Worm (Caenorhabditis elegans) whole organism, L4 larva: ENCODE results near the gene ins-13.

Experiments used
- R02D3.7 ChIP-seq: fragments of 150-350 bp; sonication (generic microtip); optimal IDR thresholded peaks from 3 replicates; lab custom pipeline; 2014; ENCODE audit warnings: missing biosample characterization, missing genetic modification characterization
- T20F7.1 ChIP-seq: fragments of 200-800 bp; sonication (Bioruptor generic); optimal IDR thresholded peaks from 2 replicates; lab custom pipeline; 2018; ENCODE audit warnings: mild to moderate bottlenecking, missing genetic modification characterization, missing compliant biosample characterization
- T26A8.4 ChIP-seq: fragments of 200-800 bp; sonication (Bioruptor generic); IDR thresholded peaks from 2 replicates; pipeline ENCODE4 v1.3.6; 2022; ENCODE audit warnings: missing genetic modification characterization, missing compliant biosample characterization
- Y105C5A.15 ChIP-seq: fragments of 200-800 bp; sonication (Bioruptor generic); IDR thresholded peaks from 2 replicates; pipeline ENCODE4 v1.3.6; 2022; ENCODE audit warnings: missing genetic modification characterization, missing compliant biosample characterization
- Y5F2A.4 ChIP-seq: fragments of 200-800 bp; sonication (Bioruptor generic); optimal IDR thresholded peaks from 2 replicates; lab custom pipeline; 2018; ENCODE audit warnings: mild to moderate bottlenecking, missing genetic modification characterization, missing compliant biosample characterization
- Y75B8A.6 ChIP-seq: fragments of 200-800 bp; sonication (Bioruptor generic); IDR thresholded peaks from 2 replicates; pipeline ENCODE4 v1.3.6; 2022; ENCODE audit warnings: missing genetic modification reagents, missing genetic modification characterization, missing compliant biosample characterization
- aha-1 ChIP-seq: fragments of 150-350 bp; peaks from one replicate; lab custom pipeline; 2014; ENCODE audit warnings: missing biosample characterization, missing genetic modification characterization
- aly-2 ChIP-seq: sonication (generic microtip); optimal IDR thresholded peaks from 2 replicates; lab custom pipeline; 2018; ENCODE audit warnings: missing biosample characterization, missing genetic modification characterization
- arid-1 ChIP-seq: fragments of 200-800 bp; sonication (Bioruptor generic); conservative IDR thresholded peaks from 2 replicates; pipeline ENCODE4 v1.3.6; 2022; ENCODE audit warnings: missing genetic modification reagents, missing genetic modification characterization, missing compliant biosample characterization
- ceh-32 ChIP-seq: sonication (generic microtip); optimal IDR thresholded peaks from 2 replicates; lab custom pipeline; 2016; ENCODE audit warnings: mild to moderate bottlenecking, missing genetic modification characterization, missing compliant biosample characterization; ENCODE audit not compliant: poor library complexity
- ces-1 ChIP-seq: fragments of 150-350 bp; sonication (generic microtip); optimal IDR thresholded peaks from 4 replicates; lab custom pipeline; 2014; ENCODE audit warnings: missing biosample characterization, missing genetic modification reagents, missing genetic modification characterization
- ctbp-1 ChIP-seq: fragments of 200-800 bp; sonication (Bioruptor generic); IDR thresholded peaks from 2 replicates; pipeline ENCODE4 v1.3.6; 2022; ENCODE audit warnings: missing genetic modification reagents, missing genetic modification characterization, missing compliant biosample characterization
- daf-16 ChIP-seq, 3 experiments: sonication (generic microtip); optimal IDR thresholded peaks; 2 replicates each; lab custom pipeline; 2016 to 2017; ENCODE audit warnings: missing genetic modification characterization in 3 of 3, missing genetic modification reagents in 3 of 3, mild to moderate bottlenecking in 2 of 3, missing compliant biosample characterization in 2 of 3, missing biosample characterization in 1 of 3, moderate library complexity in 1 of 3
- daf-19 ChIP-seq: fragments of 200-800 bp; sonication (Bioruptor generic); conservative IDR thresholded peaks from 2 replicates; pipeline ENCODE4 v1.3.6; 2022; ENCODE audit warnings: missing genetic modification characterization, missing compliant biosample characterization
- daf-8 ChIP-seq: fragments of 200-800 bp; sonication (Bioruptor generic); IDR thresholded peaks from 2 replicates; pipeline ENCODE4 v1.3.6; 2022; ENCODE audit warnings: missing genetic modification characterization, missing compliant biosample characterization
- dmd-6 ChIP-seq: fragments of 200-800 bp; sonication (Bioruptor generic); IDR thresholded peaks from 2 replicates; pipeline ENCODE4 v1.3.6; 2022; ENCODE audit warnings: missing genetic modification reagents, missing genetic modification characterization, missing compliant biosample characterization
- duxl-1 ChIP-seq: sonication (generic microtip); optimal IDR thresholded peaks from 2 replicates; lab custom pipeline; 2016; ENCODE audit warnings: mild to moderate bottlenecking, missing genetic modification characterization, moderate library complexity, missing compliant biosample characterization; ENCODE audit not compliant: poor library complexity
- dve-1 ChIP-seq: sonication (generic microtip); optimal IDR thresholded peaks from 2 replicates; lab custom pipeline; 2017; ENCODE audit warnings: antibody characterized with exemption, mild to moderate bottlenecking, missing genetic modification characterization, missing compliant biosample characterization; ENCODE audit not compliant: insufficient read depth
- egl-27 ChIP-seq: sonication (generic microtip); optimal IDR thresholded peaks from 3 replicates; lab custom pipeline; 2017; ENCODE audit warnings: missing biosample characterization, missing genetic modification reagents, missing genetic modification characterization
- fkh-10 ChIP-seq: fragments of 150-350 bp; optimal IDR thresholded peaks from 2 replicates; lab custom pipeline; 2014; ENCODE audit warnings: missing biosample characterization, missing genetic modification reagents, missing genetic modification characterization
- gei-8 ChIP-seq: fragments of 200-800 bp; sonication (Bioruptor generic); optimal IDR thresholded peaks from 2 replicates; lab custom pipeline; 2018; ENCODE audit warnings: mild to moderate bottlenecking, missing genetic modification characterization, missing compliant biosample characterization
- jun-1 ChIP-seq: fragments of 150-350 bp; optimal IDR thresholded peaks from 2 replicates; lab custom pipeline; 2014; ENCODE audit warnings: missing biosample characterization, missing genetic modification reagents, missing genetic modification characterization
- lim-7 ChIP-seq: fragments of 200-800 bp; sonication (Bioruptor generic); IDR thresholded peaks from 2 replicates; pipeline ENCODE4 v1.3.6; 2022; ENCODE audit warnings: missing genetic modification characterization, missing compliant biosample characterization
- lin-13 ChIP-seq: fragments of 150-350 bp; optimal IDR thresholded peaks from 2 replicates; lab custom pipeline; 2014; ENCODE audit warnings: missing biosample characterization, missing genetic modification reagents, missing genetic modification characterization
- lin-15B ChIP-seq: fragments of 150-350 bp; sonication (generic microtip); optimal IDR thresholded peaks from 3 replicates; lab custom pipeline; 2014; ENCODE audit warnings: missing biosample characterization, missing genetic modification characterization
- lin-38 ChIP-seq: fragments of 200-800 bp; sonication (Bioruptor generic); IDR thresholded peaks from 2 replicates; pipeline ENCODE4 v1.3.6; 2022; ENCODE audit warnings: missing genetic modification reagents, missing genetic modification characterization, missing compliant biosample characterization
- lin-39 ChIP-seq: fragments of 150-350 bp; optimal IDR thresholded peaks from 2 replicates; lab custom pipeline; 2014; ENCODE audit warnings: missing biosample characterization, missing genetic modification reagents, missing genetic modification characterization
- lsy-2 ChIP-seq, 2 experiments: fragments of 150-350 bp in 1 of 2; sonication (generic microtip) in 1 of 2; optimal IDR thresholded peaks; 2 replicates each; lab custom pipeline; 2014 to 2017; ENCODE audit warnings: missing biosample characterization in 2 of 2, missing genetic modification characterization in 2 of 2
- madf-5 ChIP-seq, 2 experiments: fragments of 200-800 bp; sonication (Bioruptor generic); IDR thresholded peaks; 2 replicates each; pipeline ENCODE4 v1.3.6; 2022; ENCODE audit warnings: missing compliant biosample characterization in 2 of 2, missing genetic modification characterization in 2 of 2
- madf-9 ChIP-seq: fragments of 200-800 bp; sonication (Bioruptor generic); conservative IDR thresholded peaks from 2 replicates; pipeline ENCODE4 v1.3.6; 2022; ENCODE audit warnings: missing genetic modification reagents, missing genetic modification characterization, missing compliant biosample characterization
- mdt-29 ChIP-seq: fragments of 200-800 bp; sonication (Bioruptor generic); IDR thresholded peaks from 2 replicates; pipeline ENCODE4 v1.3.6; 2022; ENCODE audit warnings: missing genetic modification reagents, missing genetic modification characterization, missing compliant biosample characterization
- mep-1 ChIP-seq: fragments of 150-350 bp; sonication (generic microtip); optimal IDR thresholded peaks from 3 replicates; lab custom pipeline; 2014; ENCODE audit warnings: missing biosample characterization, missing genetic modification characterization
- nhr-102 ChIP-seq: sonication (generic microtip); optimal IDR thresholded peaks from 2 replicates; lab custom pipeline; 2016; ENCODE audit warnings: mild to moderate bottlenecking, missing genetic modification characterization, moderate library complexity, missing compliant biosample characterization
- nhr-41 ChIP-seq: fragments of 200-800 bp; sonication (Bioruptor generic); IDR thresholded peaks from 2 replicates; pipeline ENCODE4 v1.3.6; 2022; ENCODE audit warnings: missing genetic modification reagents, missing genetic modification characterization, missing compliant biosample characterization
- nhr-6 ChIP-seq: fragments of 150-350 bp; optimal IDR thresholded peaks from 2 replicates; lab custom pipeline; 2014; ENCODE audit warnings: missing biosample characterization, missing genetic modification characterization
- pha-4 ChIP-seq, 2 experiments: fragments of 150-350 bp in 1 of 2; fragments of 200-800 bp in 1 of 2; sonication (Bioruptor generic) in 1 of 2; IDR thresholded peaks in 1 of 2; optimal IDR thresholded peaks in 1 of 2; 2 replicates each; pipeline versions ENCODE4 v1.3.6 to Lab custom; 2014 to 2022; ENCODE audit warnings: missing genetic modification characterization in 2 of 2, missing genetic modification reagents in 2 of 2, missing biosample characterization in 1 of 2, missing compliant biosample characterization in 1 of 2
- php-3 ChIP-seq: fragments of 200-800 bp; sonication (Bioruptor generic); IDR thresholded peaks from 2 replicates; pipeline ENCODE4 v1.3.6; 2022; ENCODE audit warnings: missing genetic modification reagents, missing genetic modification characterization, missing compliant biosample characterization
- rbr-2 ChIP-seq: sonication (generic microtip); optimal IDR thresholded peaks from 2 replicates; lab custom pipeline; 2016; ENCODE audit warnings: missing genotype, missing genetic modification characterization, missing compliant biosample characterization
- sdz-12 ChIP-seq: fragments of 200-800 bp; sonication (Bioruptor generic); optimal IDR thresholded peaks from 2 replicates; lab custom pipeline; 2018; ENCODE audit warnings: mild to moderate bottlenecking, missing genetic modification characterization, missing compliant biosample characterization
- skn-1 ChIP-seq: fragments of 150-350 bp; optimal IDR thresholded peaks from 2 replicates; lab custom pipeline; 2014; ENCODE audit warnings: missing biosample characterization, missing genetic modification characterization
- spr-1 ChIP-seq: sonication (generic microtip); optimal IDR thresholded peaks from 2 replicates; lab custom pipeline; 2016; ENCODE audit warnings: mild to moderate bottlenecking, missing genetic modification characterization, missing compliant biosample characterization
- tra-1 ChIP-seq: fragments of 200-800 bp; sonication (Bioruptor generic); IDR thresholded peaks from 2 replicates; pipeline ENCODE4 v1.3.6; 2022; ENCODE audit warnings: missing genetic modification reagents, missing genetic modification characterization, missing compliant biosample characterization
- vab-7 ChIP-seq: fragments of 200-800 bp; sonication (Bioruptor generic); IDR thresholded peaks from 2 replicates; pipeline ENCODE4 v1.3.6; 2022; ENCODE audit warnings: missing genetic modification reagents, missing genetic modification characterization, missing compliant biosample characterization
- zag-1 ChIP-seq: fragments of 150-350 bp; optimal IDR thresholded peaks from 2 replicates; lab custom pipeline; 2014; ENCODE audit warnings: missing biosample characterization, missing genetic modification characterization
- zfp-3 ChIP-seq: fragments of 200-800 bp; sonication (Bioruptor generic); conservative IDR thresholded peaks from 2 replicates; pipeline ENCODE4 v1.3.6; 2022; ENCODE audit warnings: missing genetic modification reagents, missing genetic modification characterization, missing compliant biosample characterization
- zip-2 ChIP-seq: fragments of 150-350 bp; optimal IDR thresholded peaks from 2 replicates; lab custom pipeline; 2014; ENCODE audit warnings: missing biosample characterization, missing genetic modification characterization

ins-13 gene

DNA sequence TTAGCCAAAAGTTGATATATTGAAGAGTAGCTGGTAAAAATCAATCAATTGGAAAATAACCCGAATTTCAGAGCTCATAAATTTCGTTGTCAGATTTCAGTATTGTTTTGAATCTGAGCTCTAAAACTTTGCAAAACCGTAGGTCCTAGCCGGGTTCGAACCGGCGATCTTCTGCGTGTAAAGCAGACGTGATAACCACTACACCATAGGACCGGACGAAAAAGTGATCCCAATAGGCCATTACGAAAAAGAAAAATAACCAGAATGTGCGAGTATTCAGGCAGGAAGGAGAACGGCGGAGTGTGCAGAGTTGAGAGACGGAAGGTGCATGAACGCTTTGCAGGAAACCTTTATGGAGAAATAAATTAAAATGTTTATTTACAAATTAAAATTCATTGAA is 32.4 kb upstream of the ins-13 start (continued):
- peak in 1 of 2 experiments; percentile 65 for TF ChIP-seq daf-16 (GFP tag; optimal IDR thresholded peaks at IDR 0.05; lab: Kevin White, UChicago)
- TF ChIP-seq daf-16 (tag; optimal IDR thresholded peaks at IDR 0.05; lab: Kevin White, UChicago) = peak; percentile 59
- no peak for TF ChIP-seq lin-39 (tag; lab: Kevin White, UChicago)
- no peak for TF ChIP-seq sdz-12 (GFP tag; lab: Kevin White, UChicago)
- TF ChIP-seq lin-15B = no peak
- no peak for TF ChIP-seq egl-27 (tag; lab: Kevin White, UChicago)
- no peak for TF ChIP-seq jun-1 (tag; lab: Kevin White, UChicago)
- TF ChIP-seq php-3 (GFP tag; lab: Robert Waterston, UW) = peak; percentile 57; the same call in 1 of the 2 replicates
- TF ChIP-seq aha-1 (tag; lab: Kevin White, UChicago) = peak; percentile 77
- TF ChIP-seq rbr-2 (tag; lab: Kevin White, UChicago) = peak; percentile 60
- TF ChIP-seq zag-1 (tag; lab: Kevin White, UChicago) = no peak
- no peak for TF ChIP-seq aly-2 (tag; lab: Kevin White, UChicago)
- peak; percentile 41 for TF ChIP-seq duxl-1 (tag; lab: Kevin White, UChicago)
- peak; percentile 67; the same call in 1 of the 2 replicates for TF ChIP-seq vab-7
- TF ChIP-seq gei-8 (GFP tag; lab: Kevin White, UChicago) = peak; percentile 4
- no peak for TF ChIP-seq nhr-6 (tag; lab: Kevin White, UChicago)
- TF ChIP-seq arid-1 (GFP tag; lab: Robert Waterston, UW) = peak; percentile 46; the same call in 1 of the 2 replicates
- peak; percentile 83 for TF ChIP-seq Y105C5A.15 (GFP tag; lab: Robert Waterston, UW)
- no peak for TF ChIP-seq skn-1
- peak; percentile 84 for TF ChIP-seq daf-19
- no peak for TF ChIP-seq lin-13 (GFP tag; lab: Kevin White, UChicago)
- TF ChIP-seq, all 104 proteins: peak for 44

DNA sequence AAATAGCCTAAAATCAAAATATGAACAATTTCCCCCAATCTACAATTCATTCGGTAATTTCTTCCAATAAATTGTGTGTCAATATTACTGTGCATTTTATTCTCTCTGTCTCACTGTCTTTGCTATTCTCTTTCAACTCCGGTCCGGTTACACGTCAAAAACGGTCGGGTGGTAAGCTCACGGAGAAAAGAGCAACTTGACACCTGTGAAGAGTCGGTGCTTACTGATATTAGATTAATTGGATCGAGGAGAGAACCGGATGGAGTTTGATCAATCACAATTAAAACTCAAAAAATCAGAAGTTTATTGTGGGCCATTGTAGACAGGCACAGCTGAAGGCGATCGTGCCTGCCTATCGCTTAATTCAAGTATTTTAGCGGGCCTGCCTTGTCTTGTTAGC is 30.3 kb upstream of the ins-13 start:
- TF ChIP-seq nhr-41 (GFP tag; lab: Robert Waterston, UW) = no peak
- 0 out of 2 replicates have a peak, but pooled peaks have one; percentile 24 for TF ChIP-seq Y75B8A.6 (GFP tag; lab: Robert Waterston, UW)
- TF ChIP-seq dve-1 (tag; lab: Kevin White, UChicago) = peak; percentile 17
- peak; percentile 56 for TF ChIP-seq aha-1 (tag; lab: Kevin White, UChicago)
- TF ChIP-seq spr-1 = no peak
- TF ChIP-seq Y105C5A.15 (GFP tag; lab: Robert Waterston, UW) = 0 out of 2 replicates have a peak, but pooled peaks have one; percentile 32
- peak; percentile 3 for TF ChIP-seq zip-2 (tag; lab: Kevin White, UChicago)
- no peak for TF ChIP-seq ces-1 (GFP tag; lab: Kevin White, UChicago)
- no peak for TF ChIP-seq lim-7 (GFP tag; lab: Robert Waterston, UW)
- peak in 1 of 2 experiments; percentile 30 for TF ChIP-seq lsy-2 (tag; optimal IDR thresholded peaks at IDR 0.05; lab: Kevin White, UChicago)
- TF ChIP-seq fkh-10 (GFP tag; lab: Kevin White, UChicago) = no peak
- TF ChIP-seq zfp-3 (GFP tag; lab: Robert Waterston, UW) = peak; percentile 83; the same call in 1 of the 2 replicates
- no peak for TF ChIP-seq daf-8 (GFP tag; lab: Robert Waterston, UW)
- TF ChIP-seq nhr-102 (tag; lab: Kevin White, UChicago) = peak; percentile 64
- peak in 1 of 2 experiments; percentile 24 for TF ChIP-seq daf-16 (GFP tag; optimal IDR thresholded peaks at IDR 0.05; lab: Kevin White, UChicago)
- TF ChIP-seq daf-16 (tag; optimal IDR thresholded peaks at IDR 0.05; lab: Kevin White, UChicago) = no peak
- peak; percentile 38 for TF ChIP-seq dmd-6 (GFP tag; lab: Robert Waterston, UW)
- TF ChIP-seq tra-1 (GFP tag; lab: Robert Waterston, UW) = peak; percentile 21; the same call in 1 of the 2 replicates
- peak; percentile 42 for TF ChIP-seq mep-1
- 0 out of 2 replicates have a peak, but pooled peaks have one; percentile 15 for TF ChIP-seq ctbp-1 (GFP tag; lab: Robert Waterston, UW)
- TF ChIP-seq ceh-32 (tag; lab: Kevin White, UChicago) = no peak
- no peak for TF ChIP-seq Y5F2A.4 (GFP tag; lab: Kevin White, UChicago)
- TF ChIP-seq mdt-29 (GFP tag; lab: Robert Waterston, UW) = 0 out of 2 replicates have a peak, but pooled peaks have one; percentile 7
- TF ChIP-seq T26A8.4 (GFP tag; lab: Robert Waterston, UW) = peak; percentile 60; the same call in 1 of the 2 replicates
- TF ChIP-seq R02D3.7 (tag; lab: Kevin White, UChicago) = no peak
- TF ChIP-seq pha-4 (GFP tag; IDR thresholded peaks at IDR 0.05; lab: Robert Waterston, UW) = no peak
- no peak for TF ChIP-seq pha-4 (tag; optimal IDR thresholded peaks at IDR 0.05; lab: Kevin White, UChicago)
- peak; percentile 28 for TF ChIP-seq lin-38
- TF ChIP-seq madf-5 (GFP tag; IDR thresholded peaks at IDR 0.05; lab: Robert Waterston, UW) = no peak
- TF ChIP-seq T20F7.1 = peak; percentile 2
- TF ChIP-seq madf-9 = no peak
